Fruit fly (Drosophila melanogaster) whole organism, embryonic: ENCODE results near the gene Srp14.
A peak's percentile ranks its signal among the peaks of the same experiment; 100 is the strongest.

ENCODE experiments used
- Abd-B ChIP-seq: fragments of 200-800 bp; sonication (Bioruptor generic); optimal IDR thresholded peaks from 2 replicates; lab custom pipeline; 2018; ENCODE audit warnings: missing biosample characterization, mild to moderate bottlenecking, missing genetic modification characterization, moderate library complexity
- Awh ChIP-seq: fragments of 200-800 bp; sonication (Bioruptor generic); IDR thresholded peaks from 2 replicates; pipeline ENCODE4, ENCODE4 v1.3.6; 2022; ENCODE audit warnings: missing biosample characterization, missing genetic modification characterization
- BtbVII ChIP-seq: fragments of 200-800 bp; sonication (Bioruptor generic); optimal IDR thresholded peaks from 3 replicates; lab custom pipeline; 2017; ENCODE audit warnings: missing biosample characterization, mild to moderate bottlenecking, missing genetic modification characterization
- CG11093 ChIP-seq: fragments of 200-800 bp; sonication (Bioruptor generic); IDR thresholded peaks from 3 replicates; pipeline ENCODE4 v1.3.6; 2022; ENCODE audit warnings: missing biosample characterization, missing genetic modification characterization
- CG11247 ChIP-seq: fragments of 200-800 bp; sonication (Bioruptor generic); IDR thresholded peaks from 2 replicates; pipeline ENCODE4 v1.3.6; 2022; ENCODE audit warnings: missing biosample characterization, missing genetic modification characterization
- CG12104 ChIP-seq: fragments of 200-800 bp; sonication (Bioruptor generic); optimal IDR thresholded peaks from 3 replicates; lab custom pipeline; 2016; ENCODE audit warnings: missing biosample characterization, missing genetic modification characterization
- CG12659 ChIP-seq: fragments of 200-800 bp; sonication (Bioruptor generic); optimal IDR thresholded peaks from 3 replicates; lab custom pipeline; 2017; ENCODE audit warnings: mild to moderate bottlenecking, missing biosample characterization, missing genetic modification reagents, missing genetic modification characterization
- CG15011 ChIP-seq: fragments of 200-800 bp; sonication (Bioruptor generic); optimal IDR thresholded peaks from 3 replicates; lab custom pipeline; 2018; ENCODE audit warnings: missing biosample characterization, mild to moderate bottlenecking, missing genetic modification characterization
- CG15514 ChIP-seq: fragments of 200-800 bp; sonication (Bioruptor generic); optimal IDR thresholded peaks from 3 replicates; lab custom pipeline; 2017; ENCODE audit warnings: missing biosample characterization, missing genetic modification characterization, mild to moderate bottlenecking, moderate library complexity, missing genetic modification reagents
- CG17385 ChIP-seq: fragments of 200-800 bp; sonication (Bioruptor generic); optimal IDR thresholded peaks from 3 replicates; lab custom pipeline; 2018; ENCODE audit warnings: missing biosample characterization, mild to moderate bottlenecking, missing genetic modification characterization
- CG1832 ChIP-seq: fragments of 200-800 bp; sonication (Bioruptor generic); optimal IDR thresholded peaks from 2 replicates; lab custom pipeline; 2017; ENCODE audit warnings: missing biosample characterization, mild to moderate bottlenecking, missing genetic modification characterization, inconsistent platforms
- CG2712 ChIP-seq: fragments of 200-800 bp; optimal IDR thresholded peaks from 3 replicates; lab custom pipeline; 2019; ENCODE audit warnings: missing biosample characterization, mild to moderate bottlenecking, missing genetic modification characterization, moderate library complexity
- CG4282 ChIP-seq: fragments of 200-800 bp; sonication (Bioruptor generic); optimal IDR thresholded peaks from 2 replicates; lab custom pipeline; 2016; ENCODE audit warnings: missing biosample characterization, missing genetic modification characterization
- CG4617 ChIP-seq: fragments of 200-800 bp; sonication (Bioruptor generic); optimal IDR thresholded peaks from 3 replicates; lab custom pipeline; 2016; ENCODE audit warnings: missing biosample characterization, missing genetic modification characterization, borderline replicate concordance
- CG5953 ChIP-seq: fragments of 200-800 bp; sonication (Bioruptor generic); IDR thresholded peaks from 2 replicates; pipeline ENCODE4 v1.3.6; 2022; ENCODE audit warnings: missing biosample characterization, missing genetic modification characterization
- CG8281 ChIP-seq: fragments of 200-800 bp; sonication (Bioruptor generic); optimal IDR thresholded peaks from 2 replicates; lab custom pipeline; 2018; ENCODE audit warnings: missing biosample characterization, mild to moderate bottlenecking, missing genetic modification characterization, moderate library complexity
- Dip3 ChIP-seq: fragments of 200-800 bp; sonication (Bioruptor generic); optimal IDR thresholded peaks from 3 replicates; lab custom pipeline; 2016; ENCODE audit warnings: missing biosample characterization, missing genetic modification characterization
- Dp ChIP-seq: fragments of 200-800 bp; sonication (Bioruptor generic); optimal IDR thresholded peaks from 2 replicates; lab custom pipeline; 2018; ENCODE audit warnings: missing biosample characterization, mild to moderate bottlenecking, missing genetic modification characterization, moderate library complexity
- ERR ChIP-seq: fragments of 200-800 bp; sonication (Bioruptor generic); optimal IDR thresholded peaks from 2 replicates; lab custom pipeline; 2016; ENCODE audit warnings: missing biosample characterization, missing genetic modification characterization
- Ets65A ChIP-seq: fragments of 200-800 bp; sonication (Bioruptor generic); peaks from one replicate; lab custom pipeline; 2016; ENCODE audit warnings: missing biosample characterization, missing genetic modification characterization
- H2.0 ChIP-seq: fragments of 200-800 bp; sonication (Bioruptor generic); IDR thresholded peaks from 2 replicates; pipeline ENCODE4 v1.3.6; 2022; ENCODE audit warnings: missing biosample characterization, missing genetic modification characterization
- Hey ChIP-seq: fragments of 200-800 bp; sonication (Bioruptor generic); optimal IDR thresholded peaks from 3 replicates; lab custom pipeline; 2018; ENCODE audit warnings: missing biosample characterization, mild to moderate bottlenecking, missing genetic modification characterization
- Hr51 ChIP-seq, 2 experiments: fragments of 200-800 bp; sonication (Bioruptor generic); optimal IDR thresholded peaks; 2 replicates in 1 of 2; 3 replicates in 1 of 2; lab custom pipeline; 2016 to 2018; ENCODE audit warnings: missing biosample characterization in 2 of 2, missing genetic modification characterization in 2 of 2, mild to moderate bottlenecking in 1 of 2, moderate library complexity in 1 of 2
- Med ChIP-seq: fragments of 200-800 bp; sonication (Bioruptor generic); peaks from one replicate; lab custom pipeline; 2016; ENCODE audit warnings: missing biosample characterization, missing genetic modification characterization, mild to moderate bottlenecking, inconsistent platforms, moderate library complexity
- Stat92E ChIP-seq, 3 experiments: fragments of >200 bp in 2 of 3; fragments of 200-800 bp in 1 of 3; sonication (Bioruptor generic) in 1 of 3; optimal IDR thresholded peaks; 2 replicates each; lab custom pipeline; 2017 to 2019; ENCODE audit warnings: missing biosample characterization in 3 of 3, missing genetic modification characterization in 3 of 3, mild to moderate bottlenecking in 1 of 3, moderate library complexity in 1 of 3
- Vsx1 ChIP-seq: fragments of 200-800 bp; sonication (Bioruptor generic); optimal IDR thresholded peaks from 2 replicates; lab custom pipeline; 2017; ENCODE audit warnings: missing biosample characterization, mild to moderate bottlenecking, missing genetic modification characterization, missing genetic modification reagents
- chm ChIP-seq: fragments of 200-800 bp; sonication (Bioruptor generic); IDR thresholded peaks from 2 replicates; pipeline ENCODE4 v1.3.6; 2022; ENCODE audit warnings: missing biosample characterization, missing genetic modification characterization
- ci ChIP-seq: fragments of 200-800 bp; sonication (Bioruptor generic); IDR thresholded peaks from 3 replicates; pipeline ENCODE4 v1.3.6; 2022; ENCODE audit warnings: missing biosample characterization, missing genetic modification characterization
- croc ChIP-seq: fragments of 200-800 bp; sonication (Bioruptor generic); conservative IDR thresholded peaks from 3 replicates; pipeline ENCODE4 v1.3.6; 2022; ENCODE audit warnings: missing biosample characterization, missing genetic modification characterization
- crp ChIP-seq, 2 experiments: fragments of 200-800 bp; sonication (Bioruptor generic); optimal IDR thresholded peaks; 2 replicates in 1 of 2; 3 replicates in 1 of 2; lab custom pipeline; 2017; ENCODE audit warnings: missing biosample characterization in 2 of 2, missing genetic modification characterization in 2 of 2, mild to moderate bottlenecking in 1 of 2, moderate library complexity in 1 of 2
- dati ChIP-seq: fragments of 200-800 bp; sonication (Bioruptor generic); IDR thresholded peaks from 2 replicates; pipeline ENCODE4 v1.3.6; 2022; ENCODE audit warnings: missing biosample characterization, missing genetic modification characterization
- disco-r ChIP-seq: fragments of 200-800 bp; sonication (Bioruptor generic); optimal IDR thresholded peaks from 2 replicates; lab custom pipeline; 2016; ENCODE audit warnings: missing biosample characterization, missing genetic modification characterization
- dpn ChIP-seq, 2 experiments: fragments of 200-800 bp; sonication (Bioruptor generic); optimal IDR thresholded peaks; 3 replicates each; lab custom pipeline; 2016; ENCODE audit warnings: missing biosample characterization in 2 of 2, missing genetic modification characterization in 2 of 2
- ewg ChIP-seq: fragments of 200-800 bp; sonication (Bioruptor generic); optimal IDR thresholded peaks from 3 replicates; lab custom pipeline; 2017; ENCODE audit warnings: mild to moderate bottlenecking, missing biosample characterization, missing genetic modification reagents, missing genetic modification characterization
- eyg ChIP-seq: fragments of 200-800 bp; sonication (Bioruptor generic); optimal IDR thresholded peaks from 3 replicates; lab custom pipeline; 2016; ENCODE audit warnings: missing biosample characterization, missing genetic modification characterization
- fd3F ChIP-seq: fragments of 200-800 bp; sonication (Bioruptor generic); optimal IDR thresholded peaks from 2 replicates; lab custom pipeline; 2018; ENCODE audit warnings: missing biosample characterization, mild to moderate bottlenecking, missing genetic modification characterization, moderate library complexity
- jumu ChIP-seq: fragments of 200-800 bp; sonication (Bioruptor generic); optimal IDR thresholded peaks from 3 replicates; lab custom pipeline; 2016; ENCODE audit warnings: missing biosample characterization, missing genetic modification characterization
- nerfin-1 ChIP-seq: fragments of 200-800 bp; sonication (Bioruptor generic); optimal IDR thresholded peaks from 3 replicates; lab custom pipeline; 2019; ENCODE audit warnings: missing biosample characterization, mild to moderate bottlenecking, missing genetic modification characterization, moderate library complexity
- org-1 ChIP-seq: fragments of 200-800 bp; sonication (Bioruptor generic); optimal IDR thresholded peaks from 2 replicates; lab custom pipeline; 2017; ENCODE audit warnings: missing biosample characterization, missing genetic modification characterization
- pb ChIP-seq: fragments of 200-800 bp; sonication (Bioruptor generic); optimal IDR thresholded peaks from 3 replicates; lab custom pipeline; 2016; ENCODE audit warnings: missing biosample characterization, missing genetic modification characterization
- pita ChIP-seq: fragments of 200-800 bp; sonication (Bioruptor generic); optimal IDR thresholded peaks from 2 replicates; lab custom pipeline; 2017; ENCODE audit warnings: missing biosample characterization, mild to moderate bottlenecking, missing genetic modification characterization
- pnt ChIP-seq: fragments of 200-800 bp; sonication (Bioruptor generic); optimal IDR thresholded peaks from 3 replicates; lab custom pipeline; 2016; ENCODE audit warnings: missing biosample characterization, missing genetic modification characterization
- psq ChIP-seq: fragments of 200-800 bp; sonication (Bioruptor generic); optimal IDR thresholded peaks from 2 replicates; lab custom pipeline; 2017; ENCODE audit warnings: missing biosample characterization, missing genetic modification characterization
- ro ChIP-seq: fragments of 200-800 bp; sonication (Bioruptor generic); IDR thresholded peaks from 2 replicates; pipeline ENCODE4 v1.3.6; 2022; ENCODE audit warnings: missing biosample characterization, missing genetic modification characterization
- sr ChIP-seq: fragments of 200-800 bp; sonication (Bioruptor generic); IDR thresholded peaks from 3 replicates; pipeline ENCODE4 v1.3.6; 2022; ENCODE audit warnings: missing biosample characterization, missing genetic modification characterization
- tio ChIP-seq: fragments of 200-800 bp; sonication (Bioruptor generic); optimal IDR thresholded peaks from 2 replicates; lab custom pipeline; 2017; ENCODE audit warnings: missing biosample characterization, missing genetic modification characterization, inconsistent platforms
- trh ChIP-seq: fragments of 200-800 bp; sonication (Bioruptor generic); optimal IDR thresholded peaks from 2 replicates; lab custom pipeline; 2016; ENCODE audit warnings: missing biosample characterization, missing genetic modification characterization
- vfl ChIP-seq: fragments of 200-800 bp; sonication (Bioruptor generic); optimal IDR thresholded peaks from 2 replicates; lab custom pipeline; 2016; ENCODE audit warnings: missing biosample characterization, missing genetic modification characterization
- vvl ChIP-seq: fragments of 200-800 bp; sonication (Bioruptor generic); IDR thresholded peaks from 2 replicates; pipeline ENCODE4 v1.3.6; 2022; ENCODE audit warnings: missing biosample characterization, missing genetic modification characterization

The Srp14 gene

dm6 chr3R:20592517-20593462 lies 12.9 kb downstream of the Srp14 start, which contains the start of the genes Pus1 and bon (continued):
- no peak for TF ChIP-seq Stat92E (GFP tag; optimal IDR thresholded peaks at IDR 0.05; lab: Kevin White, UChicago)
- TF ChIP-seq CG8281 (tag; lab: Kevin White, UChicago): no peak
- no peak for TF ChIP-seq CG4282 (GFP tag; lab: Kevin White, UChicago)
- no peak for TF ChIP-seq pb (GFP tag; lab: Kevin White, UChicago)
- TF ChIP-seq CG11093 (GFP tag; lab: Robert Waterston, UW): no peak
- TF ChIP-seq BtbVII (GFP tag; lab: Kevin White, UChicago): no peak
- TF ChIP-seq CG12104 (GFP tag; lab: Kevin White, UChicago): no peak
- no peak for TF ChIP-seq pita (GFP tag; lab: Kevin White, UChicago)
- TF ChIP-seq CG4617 (GFP tag; lab: Kevin White, UChicago): peak; percentile 52
- no peak for TF ChIP-seq eyg
- TF ChIP-seq Abd-B (GFP tag; lab: Kevin White, UChicago): no peak
- peak; percentile 87 for TF ChIP-seq vvl (GFP tag; lab: Robert Waterston, UW)
- no peak for TF ChIP-seq trh
- no peak for TF ChIP-seq CG11247
- TF ChIP-seq ci (GFP tag; lab: Robert Waterston, UW): peak; percentile 20; the same call in 1 of the 3 replicates
- no peak for TF ChIP-seq tio (GFP tag; lab: Kevin White, UChicago)
- peak; percentile 90 for TF ChIP-seq nerfin-1 (tag; lab: Kevin White, UChicago)
- TF ChIP-seq CG17385 (GFP tag; lab: Kevin White, UChicago): peak; percentile 95
- no peak for TF ChIP-seq org-1 (GFP tag; lab: Kevin White, UChicago)
- TF ChIP-seq H2.0 (GFP tag; lab: Robert Waterston, UW): no peak
- TF ChIP-seq Hr51 (GFP tag; optimal IDR thresholded peaks at IDR 0.05; lab: Kevin White, UChicago): no peak
- peak; percentile 82 for TF ChIP-seq CG15514 (GFP tag; lab: Kevin White, UChicago)
- TF ChIP-seq fd3F (GFP tag; lab: Kevin White, UChicago): no peak
- TF ChIP-seq jumu: peak; percentile 32
- TF ChIP-seq psq (GFP tag; lab: Kevin White, UChicago): no peak
- TF ChIP-seq CG2712 (tag; lab: Kevin White, UChicago): peak; percentile 33
- no peak for TF ChIP-seq Awh
- no peak for TF ChIP-seq Dip3 (GFP tag; lab: Kevin White, UChicago)
- peak; percentile 86 for TF ChIP-seq CG12659 (GFP tag; lab: Kevin White, UChicago)
- no peak for TF ChIP-seq disco-r
- TF ChIP-seq CG5953 (GFP tag; lab: Robert Waterston, UW): 0 out of 2 replicates have a peak, but pooled peaks have one; percentile 26
- peak; percentile 87 for TF ChIP-seq Med (GFP tag; lab: Kevin White, UChicago)
- no peak for TF ChIP-seq chm (GFP tag; lab: Robert Waterston, UW)
- TF ChIP-seq dpn (GFP tag; optimal IDR thresholded peaks at IDR 0.05; lab: Kevin White, UChicago): peak; percentile 5 to 34
- TF ChIP-seq CG1832 (GFP tag; lab: Kevin White, UChicago): peak; percentile 53
- no peak for TF ChIP-seq croc (GFP tag; lab: Robert Waterston, UW)
- TF ChIP-seq vfl (GFP tag; lab: Kevin White, UChicago): no peak
- TF ChIP-seq ro (GFP tag; lab: Robert Waterston, UW): no peak
- no peak for TF ChIP-seq sr (GFP tag; lab: Robert Waterston, UW)
- peak; percentile 51 for TF ChIP-seq Ets65A (GFP tag; lab: Kevin White, UChicago)
- peak; percentile 51 for TF ChIP-seq Vsx1 (GFP tag; lab: Kevin White, UChicago)
- no peak for TF ChIP-seq ERR (GFP tag; lab: Kevin White, UChicago)
- no peak for TF ChIP-seq ewg (GFP tag; lab: Kevin White, UChicago)
- TF ChIP-seq CG15011 (GFP tag; lab: Kevin White, UChicago): no peak
- TF ChIP-seq pnt (GFP tag; lab: Kevin White, UChicago): no peak
- peak; percentile 35 for TF ChIP-seq Dp
- TF ChIP-seq crp (GFP tag; optimal IDR thresholded peaks at IDR 0.05; lab: Kevin White, UChicago): peak; percentile 18 to 86
- TF ChIP-seq dati (GFP tag; lab: Robert Waterston, UW): no peak
- no peak for TF ChIP-seq Hey (tag; lab: Kevin White, UChicago)
